Fruit fly (Drosophila melanogaster) whole organism, adult: Measurements from ENCODE around the gene foxo.

Experiments used
- CG33017 ChIP-seq: fragments of 200-800 bp; sonication (Bioruptor generic); optimal IDR thresholded peaks from 2 replicates; lab custom pipeline; 2018; ENCODE audit warnings: missing biosample characterization, mild to moderate bottlenecking, missing genetic modification characterization, moderate library complexity
- bab1 ChIP-seq: fragments of 200-800 bp; sonication (Bioruptor generic); optimal IDR thresholded peaks from 3 replicates; lab custom pipeline; 2019; ENCODE audit warnings: missing biosample characterization, mild to moderate bottlenecking, missing genetic modification characterization, moderate library complexity
- pad ChIP-seq: fragments of 200-800 bp; sonication (Bioruptor generic); optimal IDR thresholded peaks from 3 replicates; lab custom pipeline; 2017; ENCODE audit warnings: missing biosample characterization, missing genetic modification characterization, mild to moderate bottlenecking, moderate library complexity, missing genetic modification reagents

DNA sequence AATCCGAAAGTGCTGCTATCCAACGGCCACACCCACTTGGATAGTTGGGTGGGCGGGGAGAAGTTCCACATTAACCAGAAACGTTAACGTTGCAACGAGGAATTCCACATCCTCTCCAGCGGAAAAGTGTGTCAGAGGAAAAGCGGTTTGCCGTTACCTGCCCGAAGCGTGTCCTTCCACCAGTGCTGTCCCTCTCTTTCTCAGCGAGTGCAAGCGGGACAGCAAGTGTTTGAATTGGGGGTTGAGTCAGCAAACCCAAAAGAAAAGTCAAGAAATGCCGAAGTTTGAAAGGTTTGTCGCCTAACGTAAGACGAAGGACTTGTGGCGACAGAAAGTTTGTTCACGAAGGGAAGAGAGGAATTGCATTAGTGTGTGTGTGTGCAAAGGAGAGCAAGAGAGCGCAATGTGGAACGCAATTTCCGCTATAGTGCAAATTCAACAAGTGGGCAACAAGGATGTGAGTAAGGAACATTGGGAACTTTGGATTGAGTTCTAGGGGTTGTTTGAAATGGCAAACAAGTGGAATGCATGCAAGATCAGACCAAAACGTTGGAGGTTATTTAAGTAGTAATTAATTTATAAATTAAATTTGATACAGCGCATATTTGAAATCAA, 6.1 kb upstream of the foxo start:
- TF ChIP-seq CG33017 (tag; lab: Kevin White, UChicago), result no peak
- TF ChIP-seq bab1 (GFP tag; lab: Kevin White, UChicago), result no peak
- no peak for TF ChIP-seq pad (GFP tag; lab: Kevin White, UChicago)
